Worm (Caenorhabditis elegans) whole organism, young adult: ENCODE results near the gene T24H7.2.

ENCODE experiments used
- B0019.2 ChIP-seq: fragments of 200-800 bp; sonication (Bioruptor generic); conservative IDR thresholded peaks from 2 replicates; pipeline ENCODE4 v1.3.6; 2022; ENCODE audit warnings: missing genetic modification reagents, missing genetic modification characterization, missing compliant biosample characterization
- B0035.1 ChIP-seq: sonication (generic microtip); optimal IDR thresholded peaks from 2 replicates; lab custom pipeline; 2016; ENCODE audit warnings: missing genetic modification characterization, mild to moderate bottlenecking, missing compliant biosample characterization, missing genotype, missing genetic modification reagents
- C17E4.6 ChIP-seq: fragments of 200-800 bp; sonication (Bioruptor generic); IDR thresholded peaks from 2 replicates; pipeline ENCODE4 v1.3.6; 2022; ENCODE audit warnings: missing genetic modification reagents, missing genetic modification characterization, missing compliant biosample characterization
- D2030.7 ChIP-seq: fragments of 200-800 bp; sonication (Bioruptor generic); IDR thresholded peaks from 2 replicates; pipeline ENCODE4 v1.3.6; 2022; ENCODE audit warnings: missing genetic modification reagents, missing genetic modification characterization, missing compliant biosample characterization
- F23B12.7 ChIP-seq: sonication (generic microtip); optimal IDR thresholded peaks from 2 replicates; lab custom pipeline; 2017; ENCODE audit warnings: missing genetic modification characterization, mild to moderate bottlenecking, missing compliant biosample characterization, antibody characterized with exemption, moderate library complexity; ENCODE audit not compliant: insufficient read depth
- F33H1.4 ChIP-seq: fragments of 200-800 bp; sonication (Bioruptor generic); IDR thresholded peaks from 2 replicates; pipeline ENCODE4 v1.3.6; 2022; ENCODE audit warnings: missing genetic modification reagents, missing genetic modification characterization, missing compliant biosample characterization
- F49E8.2 ChIP-seq: sonication (generic microtip); optimal IDR thresholded peaks from 3 replicates; lab custom pipeline; 2017; ENCODE audit warnings: missing genetic modification characterization, mild to moderate bottlenecking, missing compliant biosample characterization, antibody characterized with exemption, moderate library complexity; ENCODE audit not compliant: insufficient read depth
- F55B11.4 ChIP-seq: sonication (generic microtip); optimal IDR thresholded peaks from 2 replicates; lab custom pipeline; 2016; ENCODE audit warnings: missing compliant biosample characterization, missing genetic modification characterization, borderline replicate concordance; ENCODE audit not compliant: insufficient read depth
- K12H6.12 ChIP-seq: fragments of 200-800 bp; sonication (Bioruptor generic); optimal IDR thresholded peaks from 2 replicates; lab custom pipeline; 2018; ENCODE audit warnings: mild to moderate bottlenecking, missing genetic modification characterization, missing compliant biosample characterization
- Y56A3A.18 ChIP-seq: fragments of 200-800 bp; sonication (Bioruptor generic); IDR thresholded peaks from 2 replicates; pipeline ENCODE4 v1.3.6; 2022; ENCODE audit warnings: missing genetic modification reagents, missing genetic modification characterization, missing compliant biosample characterization
- Y95B8A.8 ChIP-seq: fragments of 200-800 bp; sonication (Bioruptor generic); IDR thresholded peaks from 2 replicates; pipeline ENCODE4 v1.3.6; 2022; ENCODE audit warnings: missing genetic modification reagents, missing genetic modification characterization, missing compliant biosample characterization
- ama-1 ChIP-seq, 3 experiments: fragments of 150-350 bp in 1 of 3; sonication (generic microtip) in 2 of 3; optimal IDR thresholded peaks; 2 replicates each; lab custom pipeline; 2014 to 2018; ENCODE audit warnings: missing biosample characterization in 2 of 3, missing genetic modification characterization in 2 of 3, missing genetic modification reagents in 2 of 3
- aptf-2 ChIP-seq: fragments of 200-800 bp; sonication (Bioruptor generic); conservative IDR thresholded peaks from 2 replicates; pipeline ENCODE4 v1.3.6; 2022; ENCODE audit warnings: missing genetic modification reagents, missing genetic modification characterization, missing compliant biosample characterization
- attf-5 ChIP-seq: fragments of 200-800 bp; sonication (Bioruptor generic); optimal IDR thresholded peaks from 2 replicates; lab custom pipeline; 2018; ENCODE audit warnings: mild to moderate bottlenecking, missing genetic modification characterization, missing compliant biosample characterization
- bed-2 ChIP-seq: fragments of 200-800 bp; sonication (Bioruptor generic); IDR thresholded peaks from 2 replicates; pipeline ENCODE4 v1.3.6; 2022; ENCODE audit warnings: missing genetic modification reagents, missing genetic modification characterization, missing compliant biosample characterization
- ccch-3 ChIP-seq: fragments of 200-800 bp; sonication (Bioruptor generic); optimal IDR thresholded peaks from 2 replicates; lab custom pipeline; 2018; ENCODE audit warnings: mild to moderate bottlenecking, missing genetic modification characterization, missing compliant biosample characterization
- cebp-1 ChIP-seq, 2 experiments: fragments of 200-800 bp in 1 of 2; sonication (Bioruptor generic) in 1 of 2; sonication (generic microtip) in 1 of 2; IDR thresholded peaks in 1 of 2; optimal IDR thresholded peaks in 1 of 2; 2 replicates each; pipeline versions ENCODE4 v1.3.6 to Lab custom; 2017 to 2022; ENCODE audit warnings: missing compliant biosample characterization in 2 of 2, missing genetic modification characterization in 2 of 2, mild to moderate bottlenecking in 1 of 2, missing genetic modification reagents in 1 of 2, moderate library complexity in 1 of 2
- ceh-27 ChIP-seq: fragments of 200-800 bp; sonication (Bioruptor generic); optimal IDR thresholded peaks from 2 replicates; lab custom pipeline; 2018; ENCODE audit warnings: mild to moderate bottlenecking, missing genetic modification characterization, moderate library complexity, missing compliant biosample characterization
- ceh-40 ChIP-seq: fragments of 200-800 bp; sonication (Bioruptor generic); IDR thresholded peaks from 2 replicates; pipeline ENCODE4 v1.3.6; 2022; ENCODE audit warnings: missing genetic modification characterization, missing compliant biosample characterization
- ceh-91 ChIP-seq: fragments of 200-800 bp; sonication (Bioruptor generic); IDR thresholded peaks from 2 replicates; pipeline ENCODE4 v1.3.6; 2022; ENCODE audit warnings: missing genetic modification reagents, missing genetic modification characterization, missing compliant biosample characterization
- efl-1 ChIP-seq: fragments of 150-350 bp; optimal IDR thresholded peaks from 2 replicates; lab custom pipeline; 2014; ENCODE audit warnings: missing biosample characterization, missing genetic modification reagents, missing genetic modification characterization
- egl-18 ChIP-seq: fragments of 200-800 bp; sonication (Bioruptor generic); IDR thresholded peaks from 2 replicates; pipeline ENCODE4 v1.3.6; 2022; ENCODE audit warnings: missing genetic modification reagents, missing genetic modification characterization, missing compliant biosample characterization
- ekl-4 ChIP-seq: fragments of 200-800 bp; sonication (Bioruptor generic); IDR thresholded peaks from 2 replicates; pipeline ENCODE4 v1.3.6; 2022; ENCODE audit warnings: missing genetic modification reagents, missing genetic modification characterization, missing compliant biosample characterization
- fkh-3 ChIP-seq: sonication (generic microtip); optimal IDR thresholded peaks from 2 replicates; lab custom pipeline; 2016; ENCODE audit warnings: mild to moderate bottlenecking, missing genetic modification characterization, missing compliant biosample characterization
- lin-26 ChIP-seq: fragments of 200-800 bp; sonication (Bioruptor generic); IDR thresholded peaks from 2 replicates; pipeline ENCODE4 v1.3.6; 2022; ENCODE audit warnings: missing genetic modification reagents, missing genetic modification characterization, missing compliant biosample characterization
- lin-35 ChIP-seq, 3 experiments: fragments of 150-350 bp in 2 of 3; sonication (generic microtip) in 1 of 3; optimal IDR thresholded peaks; 2 replicates each; lab custom pipeline; 2014 to 2018; ENCODE audit warnings: missing biosample characterization in 3 of 3, missing genetic modification characterization in 3 of 3, missing genetic modification reagents in 3 of 3
- lin-40 ChIP-seq: sonication (generic microtip); optimal IDR thresholded peaks from 2 replicates; lab custom pipeline; 2016; ENCODE audit warnings: missing genetic modification characterization, mild to moderate bottlenecking, missing compliant biosample characterization, missing genotype, missing genetic modification reagents
- lin-54 ChIP-seq: fragments of 200-800 bp; sonication (Bioruptor generic); optimal IDR thresholded peaks from 2 replicates; lab custom pipeline; 2018; ENCODE audit warnings: mild to moderate bottlenecking, missing genetic modification characterization, missing compliant biosample characterization
- lir-1 ChIP-seq: fragments of 200-800 bp; sonication (Bioruptor generic); conservative IDR thresholded peaks from 2 replicates; pipeline ENCODE4 v1.3.6; 2022; ENCODE audit warnings: missing genetic modification reagents, missing genetic modification characterization, missing compliant biosample characterization
- lsl-1 ChIP-seq: fragments of 200-800 bp; sonication (Bioruptor generic); optimal IDR thresholded peaks from 2 replicates; lab custom pipeline; 2018; ENCODE audit warnings: mild to moderate bottlenecking, missing genetic modification characterization, moderate library complexity, missing compliant biosample characterization
- madf-6 ChIP-seq: fragments of 200-800 bp; sonication (Bioruptor generic); IDR thresholded peaks from 2 replicates; pipeline ENCODE4 v1.3.6; 2022; ENCODE audit warnings: missing genetic modification reagents, missing genetic modification characterization, missing compliant biosample characterization
- madf-8 ChIP-seq: fragments of 200-800 bp; sonication (Bioruptor generic); conservative IDR thresholded peaks from 2 replicates; pipeline ENCODE4 v1.3.6; 2022; ENCODE audit warnings: missing genetic modification reagents, missing genetic modification characterization, missing compliant biosample characterization
- mes-4 ChIP-seq: sonication (generic microtip); optimal IDR thresholded peaks from 2 replicates; lab custom pipeline; 2016; ENCODE audit warnings: missing genotype, missing genetic modification characterization, missing compliant biosample characterization
- nfya-1 ChIP-seq: sonication (generic microtip); optimal IDR thresholded peaks from 2 replicates; lab custom pipeline; 2017; ENCODE audit warnings: antibody characterized with exemption, missing compliant biosample characterization, missing genetic modification characterization, borderline replicate concordance; ENCODE audit not compliant: insufficient read depth
- nhr-80 ChIP-seq: sonication (generic microtip); optimal IDR thresholded peaks from 2 replicates; lab custom pipeline; 2016; ENCODE audit warnings: missing genetic modification characterization, missing compliant biosample characterization
- pbrm-1 ChIP-seq: fragments of 200-800 bp; sonication (Bioruptor generic); IDR thresholded peaks from 2 replicates; pipeline ENCODE4 v1.3.6; 2022; ENCODE audit warnings: missing genetic modification reagents, missing genetic modification characterization, missing compliant biosample characterization
- pha-4 ChIP-seq: fragments of 150-350 bp; sonication (generic microtip); optimal IDR thresholded peaks from 2 replicates; lab custom pipeline; 2014; ENCODE audit warnings: missing biosample characterization, missing genetic modification reagents, missing genetic modification characterization
- rcor-1 ChIP-seq: fragments of 200-800 bp; sonication (Bioruptor generic); IDR thresholded peaks from 2 replicates; pipeline ENCODE4 v1.3.6; 2022; ENCODE audit warnings: missing genetic modification reagents, missing genetic modification characterization, missing compliant biosample characterization
- snpc-1.3 ChIP-seq: sonication (generic microtip); optimal IDR thresholded peaks from 2 replicates; lab custom pipeline; 2017; ENCODE audit warnings: missing genetic modification characterization, mild to moderate bottlenecking, missing compliant biosample characterization, antibody characterized with exemption, moderate library complexity, missing genotype, missing genetic modification reagents; ENCODE audit not compliant: insufficient read depth
- snpc-3.4 ChIP-seq: sonication (generic microtip); optimal IDR thresholded peaks from 2 replicates; lab custom pipeline; 2017; ENCODE audit warnings: missing genetic modification characterization, mild to moderate bottlenecking, missing compliant biosample characterization, antibody characterized with exemption, moderate library complexity, missing genotype, missing genetic modification reagents
- snpc-4 ChIP-seq, 5 experiments: fragments of 150-350 bp in 1 of 5; sonication (generic microtip) in 4 of 5; optimal IDR thresholded peaks; 2 replicates each; lab custom pipeline; 2014 to 2018; ENCODE audit warnings: missing genetic modification characterization in 5 of 5, missing biosample characterization in 3 of 5, antibody characterized with exemption in 2 of 5, mild to moderate bottlenecking in 2 of 5, missing compliant biosample characterization in 2 of 5, missing genotype in 2 of 5, moderate library complexity in 2 of 5, missing genetic modification reagents in 1 of 5
- tbx-9 ChIP-seq: sonication (generic microtip); optimal IDR thresholded peaks from 2 replicates; lab custom pipeline; 2016; ENCODE audit warnings: borderline replicate concordance, missing genetic modification characterization, inconsistent platforms, missing compliant biosample characterization
- ztf-18 ChIP-seq: sonication (generic microtip); optimal IDR thresholded peaks from 2 replicates; lab custom pipeline; 2016; ENCODE audit warnings: missing genotype, mild to moderate bottlenecking, missing genetic modification characterization, missing compliant biosample characterization

The T24H7.2 gene

DNA sequence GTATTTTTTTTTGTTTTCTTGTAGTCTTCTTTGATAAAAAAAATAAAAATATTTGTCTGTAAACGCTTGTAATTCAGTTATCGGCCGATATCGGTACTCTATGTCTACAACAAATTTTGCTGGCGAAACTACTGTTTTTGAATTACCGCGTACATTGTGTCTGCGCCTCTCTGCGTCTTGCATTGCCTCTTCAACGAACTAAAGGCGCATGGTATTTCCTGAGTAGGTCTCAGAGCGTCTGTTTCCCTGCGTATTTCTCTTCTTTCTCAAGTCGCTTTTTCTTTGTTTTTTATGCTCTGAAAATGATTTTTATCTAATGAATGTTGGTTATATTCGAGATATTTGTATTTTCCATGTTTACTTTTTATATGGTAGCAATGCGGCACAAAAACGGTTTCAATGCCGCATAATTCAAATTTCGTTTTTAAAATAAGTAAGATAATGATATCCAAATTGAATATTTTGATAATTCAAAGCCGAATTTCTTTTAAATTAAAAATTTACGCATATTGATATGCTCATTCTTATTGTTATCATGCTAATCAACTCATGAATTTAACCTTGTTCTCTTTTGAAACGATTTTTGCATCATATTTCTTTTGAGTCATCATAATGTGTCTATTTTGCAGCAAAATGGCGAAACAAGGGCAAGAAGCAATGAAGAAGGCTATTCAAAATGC lies 3.8 kb downstream of the T24H7.2 start, which contains the start of gene phb-2:
Gene phb-2, plus strand, starts transcription at position 630 of the 680 bp plus-strand sequence.
- TF ChIP-seq F49E8.2, result peak; percentile 17
- TF ChIP-seq ceh-27 (GFP tag; lab: Kevin White, UChicago), result peak; percentile 68
- TF ChIP-seq ekl-4 (GFP tag; lab: Robert Waterston, UW), result peak; percentile 59
- peak in 2 of 3 experiments; percentile 2 to 90 for TF ChIP-seq lin-35 (GFP tag; optimal IDR thresholded peaks at IDR 0.05; lab: Kevin White, UChicago)
- TF ChIP-seq egl-18 (GFP tag; lab: Robert Waterston, UW), result no peak
- no peak for TF ChIP-seq B0019.2 (GFP tag; lab: Robert Waterston, UW)
- TF ChIP-seq D2030.7 (GFP tag; lab: Robert Waterston, UW), result peak; percentile 37
- peak; percentile 84 for TF ChIP-seq F33H1.4 (GFP tag; lab: Robert Waterston, UW)
- TF ChIP-seq attf-5 (GFP tag; lab: Kevin White, UChicago), result peak; percentile 77
- no peak for TF ChIP-seq snpc-4 (GFP tag; optimal IDR thresholded peaks at IDR 0.05; lab: Kevin White, UChicago)
- peak; percentile 5 to 51 (median 15) for TF ChIP-seq snpc-4 (tag; optimal IDR thresholded peaks at IDR 0.05; lab: Kevin White, UChicago)
- peak; percentile 31; the same call in 1 of the 2 replicates for TF ChIP-seq rcor-1 (GFP tag; lab: Robert Waterston, UW)
- peak; percentile 13 for TF ChIP-seq nhr-80 (tag; lab: Kevin White, UChicago)
- no peak for TF ChIP-seq F55B11.4 (tag; lab: Kevin White, UChicago)
- no peak for TF ChIP-seq aptf-2 (GFP tag; lab: Robert Waterston, UW)
- TF ChIP-seq snpc-3.4, result peak; percentile 19
- no peak for TF ChIP-seq ama-1 (optimal IDR thresholded peaks at IDR 0.05; lab: Kevin White, UChicago)
- TF ChIP-seq ama-1 (GFP tag; optimal IDR thresholded peaks at IDR 0.05; lab: Kevin White, UChicago), result peak in 1 of 2 experiments; percentile 32
- TF ChIP-seq ceh-91 (GFP tag; lab: Robert Waterston, UW), result peak; percentile 52
- no peak; the same call in 1 of the 2 replicates for TF ChIP-seq lir-1 (GFP tag; lab: Robert Waterston, UW)
- peak; percentile 64 for TF ChIP-seq snpc-1.3
- peak; percentile 39; the same call in 1 of the 2 replicates for TF ChIP-seq C17E4.6
- peak; percentile 26; the same call in 1 of the 2 replicates for TF ChIP-seq lin-26 (GFP tag; lab: Robert Waterston, UW)
- no peak for TF ChIP-seq bed-2 (GFP tag; lab: Robert Waterston, UW)
- TF ChIP-seq lin-54 (GFP tag; lab: Kevin White, UChicago), result peak; percentile 93
- TF ChIP-seq B0035.1 (tag; lab: Kevin White, UChicago), result no peak
- TF ChIP-seq efl-1 (GFP tag; lab: Kevin White, UChicago), result peak; percentile 83
- 0 out of 2 replicates have a peak, but pooled peaks have one; percentile 25 for TF ChIP-seq madf-8
- TF ChIP-seq fkh-3 (tag; lab: Kevin White, UChicago), result no peak
- no peak for TF ChIP-seq tbx-9 (tag; lab: Kevin White, UChicago)
- TF ChIP-seq pbrm-1, result peak; percentile 48; the same call in 1 of the 2 replicates
- peak; percentile 27 for TF ChIP-seq ztf-18 (tag; lab: Kevin White, UChicago)
- peak; percentile 55 for TF ChIP-seq madf-6 (GFP tag; lab: Robert Waterston, UW)
- no peak for TF ChIP-seq nfya-1
- TF ChIP-seq ceh-40 (GFP tag; lab: Robert Waterston, UW), result no peak
- 0 out of 2 replicates have a peak, but pooled peaks have one; percentile 14 for TF ChIP-seq cebp-1 (GFP tag; IDR thresholded peaks at IDR 0.05; lab: Robert Waterston, UW)
- TF ChIP-seq cebp-1 (tag; optimal IDR thresholded peaks at IDR 0.05; lab: Kevin White, UChicago), result peak; percentile 59
- peak; percentile 95 for TF ChIP-seq F23B12.7 (tag; lab: Kevin White, UChicago)
- TF ChIP-seq lsl-1, result peak; percentile 50
- TF ChIP-seq ccch-3 (GFP tag; lab: Kevin White, UChicago), result peak; percentile 2
- TF ChIP-seq Y56A3A.18 (GFP tag; lab: Robert Waterston, UW), result no peak
- no peak for TF ChIP-seq mes-4 (tag; lab: Kevin White, UChicago)
- TF ChIP-seq lin-40 (tag; lab: Kevin White, UChicago), result peak; percentile 38
- TF ChIP-seq Y95B8A.8, result no peak
- TF ChIP-seq pha-4, result peak; percentile 51
- TF ChIP-seq K12H6.12 (tag; lab: Kevin White, UChicago), result peak; percentile 25
